Fruit fly (Drosophila melanogaster) whole organism, pupa: ENCODE data around the gene CG31817.

Experiments
- CG10348 ChIP-seq: fragments of 200-800 bp; sonication (Bioruptor generic); IDR thresholded peaks from 2 replicates; pipeline ENCODE4 v1.3.6; 2022; ENCODE audit warnings: missing biosample characterization, missing genetic modification characterization
- CG12605 ChIP-seq: fragments of 200-800 bp; sonication (Bioruptor generic); IDR thresholded peaks from 2 replicates; pipeline ENCODE4 v1.3.6; 2022; ENCODE audit warnings: missing biosample characterization, missing genetic modification characterization
- CG13204 ChIP-seq: fragments of 200-800 bp; sonication (Bioruptor generic); optimal IDR thresholded peaks from 2 replicates; lab custom pipeline; 2018; ENCODE audit warnings: missing biosample characterization, mild to moderate bottlenecking, missing genetic modification characterization, moderate library complexity
- CG14655 ChIP-seq: fragments of 200-800 bp; sonication (Bioruptor generic); optimal IDR thresholded peaks from 3 replicates; lab custom pipeline; 2017; ENCODE audit warnings: mild to moderate bottlenecking, missing biosample characterization, missing genetic modification reagents, missing genetic modification characterization
- CG15710 ChIP-seq: fragments of 200-800 bp; sonication (Bioruptor generic); optimal IDR thresholded peaks from 2 replicates; lab custom pipeline; 2018; ENCODE audit warnings: missing biosample characterization, mild to moderate bottlenecking, missing genetic modification characterization, moderate library complexity
- CG17806 ChIP-seq: fragments of 200-800 bp; sonication (Bioruptor generic); optimal IDR thresholded peaks from 2 replicates; lab custom pipeline; 2018; ENCODE audit warnings: missing biosample characterization, mild to moderate bottlenecking, missing genetic modification characterization, moderate library complexity
- CG32121 ChIP-seq: fragments of 200-800 bp; sonication (Bioruptor generic); IDR thresholded peaks from 2 replicates; pipeline ENCODE4 v1.3.6; 2022; ENCODE audit warnings: missing biosample characterization, missing genetic modification characterization
- CG34367 ChIP-seq: fragments of 200-800 bp; sonication (Bioruptor generic); optimal IDR thresholded peaks from 2 replicates; lab custom pipeline; 2018; ENCODE audit warnings: missing biosample characterization, mild to moderate bottlenecking, missing genetic modification characterization
- CG4496 ChIP-seq: fragments of 200-800 bp; sonication (Bioruptor generic); IDR thresholded peaks from 3 replicates; pipeline ENCODE4 v1.3.6; 2022; ENCODE audit warnings: missing biosample characterization, missing genetic modification characterization
- CG8159 ChIP-seq: fragments of 200-800 bp; sonication (Bioruptor generic); optimal IDR thresholded peaks from 3 replicates; lab custom pipeline; 2018; ENCODE audit warnings: missing biosample characterization, mild to moderate bottlenecking, missing genetic modification characterization, moderate library complexity
- CG8301 ChIP-seq: fragments of 200-800 bp; sonication (Bioruptor generic); optimal IDR thresholded peaks from 2 replicates; lab custom pipeline; 2018; ENCODE audit warnings: missing biosample characterization, mild to moderate bottlenecking, missing genetic modification characterization
- CG9948 ChIP-seq: fragments of 200-800 bp; sonication (Bioruptor generic); optimal IDR thresholded peaks from 2 replicates; lab custom pipeline; 2018; ENCODE audit warnings: missing biosample characterization, mild to moderate bottlenecking, missing genetic modification characterization, moderate library complexity
- D1 ChIP-seq: fragments of 200-800 bp; sonication (Bioruptor generic); optimal IDR thresholded peaks from 2 replicates; lab custom pipeline; 2018; ENCODE audit warnings: missing biosample characterization, mild to moderate bottlenecking, missing genetic modification characterization, moderate library complexity
- EcR ChIP-seq: fragments of 200-800 bp; sonication (Bioruptor generic); optimal IDR thresholded peaks from 3 replicates; lab custom pipeline; 2019; ENCODE audit warnings: missing biosample characterization, missing genetic modification characterization, mild to moderate bottlenecking, moderate library complexity, missing genetic modification reagents
- Ets98B ChIP-seq: fragments of 200-800 bp; sonication (Bioruptor generic); IDR thresholded peaks from 2 replicates; pipeline ENCODE4 v1.3.6; 2022; ENCODE audit warnings: missing biosample characterization, missing genetic modification characterization
- Pif1A ChIP-seq: fragments of 200-800 bp; sonication (Bioruptor generic); optimal IDR thresholded peaks from 3 replicates; lab custom pipeline; 2016; ENCODE audit warnings: missing biosample characterization, missing genetic modification characterization
- Pif1B ChIP-seq: fragments of 200-800 bp; sonication (Bioruptor generic); optimal IDR thresholded peaks from 3 replicates; lab custom pipeline; 2016; ENCODE audit warnings: missing biosample characterization, missing genetic modification characterization
- Snoo ChIP-seq: fragments of 200-800 bp; sonication (Bioruptor generic); optimal IDR thresholded peaks from 3 replicates; lab custom pipeline; 2017; ENCODE audit warnings: missing biosample characterization, mild to moderate bottlenecking, missing genetic modification characterization, inconsistent platforms
- fd96Ca ChIP-seq: fragments of 200-800 bp; sonication (Bioruptor generic); IDR thresholded peaks from 3 replicates; pipeline ENCODE4 v1.3.6; 2022; ENCODE audit warnings: missing biosample characterization, missing genetic modification characterization
- gl ChIP-seq: fragments of 200-800 bp; sonication (Bioruptor generic); optimal IDR thresholded peaks from 2 replicates; lab custom pipeline; 2018; ENCODE audit warnings: missing biosample characterization, mild to moderate bottlenecking, missing genetic modification characterization
- rn ChIP-seq: fragments of 200-800 bp; sonication (Bioruptor generic); IDR thresholded peaks from 2 replicates; pipeline ENCODE4 v1.3.6; 2022; ENCODE audit warnings: missing biosample characterization, missing genetic modification characterization

CG31817 gene

dm6 chr2L:16353765-16354164 is 16.1 kb upstream of the CG31817 start:
- no peak for TF ChIP-seq gl (tag; lab: Kevin White, UChicago)
- no peak for TF ChIP-seq CG8301 (tag; lab: Kevin White, UChicago)
- TF ChIP-seq EcR: peak; percentile 13
- TF ChIP-seq, all 21 proteins: peak for 1

- TF ChIP-seq Snoo (tag; lab: Kevin White, UChicago): peak; percentile 22
- TF ChIP-seq CG32121: no peak
- TF ChIP-seq CG8301 (tag; lab: Kevin White, UChicago): no peak
- TF ChIP-seq CG8159 (tag; lab: Kevin White, UChicago): peak; percentile 19
- TF ChIP-seq D1 (tag; lab: Kevin White, UChicago): no peak
- TF ChIP-seq Pif1B (GFP tag; lab: Kevin White, UChicago): no peak
- TF ChIP-seq rn (GFP tag; lab: Robert Waterston, UW): no peak
- peak; percentile 71 for TF ChIP-seq EcR
- no peak for TF ChIP-seq CG13204 (GFP tag; lab: Kevin White, UChicago)
- TF ChIP-seq CG9948: no peak
- no peak for TF ChIP-seq CG10348 (GFP tag; lab: Robert Waterston, UW)
- no peak for TF ChIP-seq CG14655 (GFP tag; lab: Kevin White, UChicago)
- TF ChIP-seq Ets98B: no peak
- peak; percentile 25 for TF ChIP-seq CG15710
- TF ChIP-seq fd96Ca (GFP tag; lab: Robert Waterston, UW): no peak
- TF ChIP-seq Pif1A (GFP tag; lab: Kevin White, UChicago): peak; percentile 9
- TF ChIP-seq gl (tag; lab: Kevin White, UChicago): no peak
- TF ChIP-seq CG34367: no peak
- 0 out of 2 replicates have a peak, but pooled peaks have one; percentile 8 for TF ChIP-seq CG12605 (GFP tag; lab: Robert Waterston, UW)
- TF ChIP-seq CG17806: no peak
- no peak; the same call in 2 of the 3 replicates for TF ChIP-seq CG4496
- TF ChIP-seq, all 21 proteins: peak for 6
These were observed 15.2 kb upstream of the CG31817 start, which contains the start of the genes Hyls1, chif and CG4455 for dm6 chr2L:16352585-16353580. TSS of gene Hyls1 (minus strand) at chr2L:16352628. TSS of gene chif (minus strand) at chr2L:16352628. TSS of gene CG4455 (plus strand) at chr2L:16352934.

dm6 chr2L:16351805-16352584 is 14.3 kb upstream of the CG31817 start:
- no peak for TF ChIP-seq fd96Ca (GFP tag; lab: Robert Waterston, UW)
- TF ChIP-seq CG4496: 0 out of 3 replicates have a peak, but pooled peaks have one; percentile 18

- TF ChIP-seq rn (GFP tag; lab: Robert Waterston, UW) (peak; percentile 97), Pif1B (GFP tag; lab: Kevin White, UChicago) (peak; percentile 99), CG8301 (tag; lab: Kevin White, UChicago) (peak; percentile 99), fd96Ca (GFP tag; lab: Robert Waterston, UW) (peak; percentile 98), Snoo (tag; lab: Kevin White, UChicago) (peak; percentile 99), CG10348 (GFP tag; lab: Robert Waterston, UW) (peak; percentile 82), CG32121 (peak; percentile 99), EcR (peak; percentile 73), gl (tag; lab: Kevin White, UChicago) (peak; percentile 98), CG4496 (peak; percentile 99), CG9948 (peak; percentile 99), CG15710 (peak; percentile 99), Pif1A (GFP tag; lab: Kevin White, UChicago) (peak; percentile 99), CG13204 (GFP tag; lab: Kevin White, UChicago) (peak; percentile 98), CG12605 (GFP tag; lab: Robert Waterston, UW) (peak; percentile 99), CG14655 (GFP tag; lab: Kevin White, UChicago) (peak; percentile 99), CG34367 (peak; percentile 99), Ets98B (peak; percentile 99), CG17806 (peak; percentile 99), D1 (tag; lab: Kevin White, UChicago) (peak; percentile 98), CG8159 (tag; lab: Kevin White, UChicago) (peak; percentile 99)
These were observed 13.3 kb upstream of the CG31817 start for dm6 chr2L:16350742-16351568.

dm6 chr2L:16350160-16350633 is 12.5 kb upstream of the CG31817 start:
- TF ChIP-seq CG8301 (tag; lab: Kevin White, UChicago) (no peak), CG4496 (peak; percentile 77; the same call in 2 of the 3 replicates), CG15710 (peak; percentile 46), CG10348 (GFP tag; lab: Robert Waterston, UW) (no peak), Ets98B (peak; percentile 40), CG8159 (tag; lab: Kevin White, UChicago) (no peak), CG9948 (no peak), Snoo (tag; lab: Kevin White, UChicago) (peak; percentile 74), D1 (tag; lab: Kevin White, UChicago) (no peak), EcR (no peak), CG32121 (peak; percentile 68), Pif1A (GFP tag; lab: Kevin White, UChicago) (no peak), CG17806 (peak; percentile 9), CG12605 (GFP tag; lab: Robert Waterston, UW) (no peak; the same call in 1 of the 2 replicates), CG14655 (GFP tag; lab: Kevin White, UChicago) (no peak), CG13204 (GFP tag; lab: Kevin White, UChicago) (no peak), fd96Ca (GFP tag; lab: Robert Waterston, UW) (peak; percentile 62; the same call in 2 of the 3 replicates), CG34367 (no peak), rn (GFP tag; lab: Robert Waterston, UW) (peak; percentile 45; the same call in 1 of the 2 replicates), Pif1B (GFP tag; lab: Kevin White, UChicago) (no peak)
